Fruit fly (Drosophila melanogaster) whole organism, wandering third instar larva: ENCODE data around the gene RpS25.
A peak's percentile ranks its signal among the peaks of the same experiment; 100 is the strongest.

Experiments used
- Mio ChIP-seq: sonication (Bioruptor generic); optimal IDR thresholded peaks from 2 replicates; lab custom pipeline; 2016; ENCODE audit warnings: missing biosample characterization, missing genetic modification characterization
- OdsH ChIP-seq: fragments of 200-800 bp; sonication (Bioruptor generic); optimal IDR thresholded peaks from 2 replicates; lab custom pipeline; 2016; ENCODE audit warnings: missing biosample characterization, mild to moderate bottlenecking, missing genetic modification characterization
- br ChIP-seq: fragments of 200-800 bp; sonication (Bioruptor generic); optimal IDR thresholded peaks from 2 replicates; lab custom pipeline; 2016; ENCODE audit warnings: missing biosample characterization, missing genetic modification characterization
- sv ChIP-seq: fragments of 200-800 bp; sonication (Bioruptor generic); optimal IDR thresholded peaks from 3 replicates; lab custom pipeline; 2016; ENCODE audit warnings: missing biosample characterization, missing genetic modification characterization
- usp ChIP-seq: fragments of >200 bp; optimal IDR thresholded peaks from 2 replicates; lab custom pipeline; 2017; ENCODE audit warnings: missing biosample characterization, missing genetic modification characterization

DNA sequence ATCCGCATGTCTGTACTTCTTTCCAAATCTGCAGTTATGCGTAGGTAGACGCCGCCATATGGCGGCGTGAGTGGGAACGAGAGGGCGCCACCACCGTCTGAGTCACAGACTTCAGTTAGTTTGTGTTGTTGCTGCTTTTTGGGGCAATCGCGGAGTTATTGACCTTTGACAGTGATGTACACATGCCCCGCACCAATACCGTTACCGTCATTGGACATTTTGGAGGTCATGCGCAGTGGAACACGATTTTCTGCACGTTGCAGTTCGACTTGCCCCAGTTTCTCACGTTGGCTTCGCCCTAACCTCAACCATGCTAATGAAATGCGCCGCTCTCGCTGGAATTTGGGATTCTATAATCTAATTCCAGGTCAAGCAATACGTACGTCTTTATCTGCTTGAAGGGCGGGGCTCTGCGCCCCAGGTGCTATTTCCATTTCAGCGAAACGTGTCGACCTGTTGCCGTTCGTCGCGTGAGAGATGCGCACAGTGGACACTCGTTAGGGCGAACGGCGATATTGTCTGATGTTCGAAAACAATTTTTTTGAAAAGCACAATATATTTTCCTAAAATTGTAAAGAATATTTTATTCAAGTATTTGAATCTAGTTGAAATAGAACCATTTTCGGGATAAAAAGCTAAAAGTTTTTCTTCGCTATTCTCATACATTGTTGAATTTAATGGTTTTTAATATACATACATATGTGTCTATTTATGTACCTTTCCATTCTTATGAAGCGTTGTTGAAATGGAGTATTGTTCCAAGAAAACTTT is 4.6 kb downstream of the RpS25 start:
- TF ChIP-seq usp (no peak), OdsH (GFP tag; lab: Kevin White, UChicago) (peak; percentile 62), br (GFP tag; lab: Kevin White, UChicago) (peak; percentile 36), Mio (GFP tag; lab: Kevin White, UChicago) (no peak), sv (GFP tag; lab: Kevin White, UChicago) (peak; percentile 55)
